Fruit fly (Drosophila melanogaster): Measurements from ENCODE around the gene Drsl6.

Drsl6 gene

dm6 chr3L:3319223-3319643 is 17.0 kb downstream of the Drsl6 start, which contains the start of the genes PIG-C, CG12016 and Dpm2 (continued):
- TF ChIP-seq tx (GFP tag; optimal IDR thresholded peaks at IDR 0.05) (peak; percentile 70), CG13424 (tag; optimal IDR thresholded peaks at IDR 0.05) (peak; percentile 74), hkb (optimal IDR thresholded peaks at IDR 0.05) (no peak), hkb (GFP tag; IDR thresholded peaks at IDR 0.05) (no peak), Lpt (GFP tag; optimal IDR thresholded peaks at IDR 0.05) (no peak), kah (GFP tag; optimal IDR thresholded peaks at IDR 0.05) (peak; percentile 33), B-H1 (GFP tag; IDR thresholded peaks at IDR 0.05) (peak; percentile 38; the same call in 1 of the 3 replicates), CG7928 (GFP tag; optimal IDR thresholded peaks at IDR 0.05) (peak; percentile 38), CG12391 (tag; optimal IDR thresholded peaks at IDR 0.05) (peak; percentile 84), HLH3B (GFP tag; IDR thresholded peaks at IDR 0.05) (peak; percentile 58; the same call in 1 of the 2 replicates), Spps (tag; optimal IDR thresholded peaks at IDR 0.05) (no peak), ttk (GFP tag; IDR thresholded peaks at IDR 0.05) (peak; percentile 55; the same call in 1 of the 2 replicates), CG11696 (GFP tag; IDR thresholded peaks at IDR 0.05) (no peak), CG7745 (tag; optimal IDR thresholded peaks at IDR 0.05) (no peak), CG6813 (GFP tag; optimal IDR thresholded peaks at IDR 0.05) (no peak), psq (GFP tag; optimal IDR thresholded peaks at IDR 0.05) (peak; percentile 5), chn (GFP tag; optimal IDR thresholded peaks at IDR 0.05) (peak; percentile 77), CG6791 (GFP tag; IDR thresholded peaks at IDR 0.05; ENCODE audit: partially characterized antibody) (peak; percentile 95), schlank (tag; optimal IDR thresholded peaks at IDR 0.05) (peak; percentile 17), ems (GFP tag; optimal IDR thresholded peaks at IDR 0.05) (peak; percentile 52), CG2116 (GFP tag; optimal IDR thresholded peaks at IDR 0.05) (peak; percentile 82), Dp (GFP tag; optimal IDR thresholded peaks at IDR 0.05) (peak; percentile 54), dm (GFP tag; optimal IDR thresholded peaks at IDR 0.05) (peak; percentile 65), CG17361 (GFP tag; IDR thresholded peaks at IDR 0.05) (peak; percentile 79), peb (GFP tag; IDR thresholded peaks at IDR 0.05) (no peak), CG12104 (GFP tag; optimal IDR thresholded peaks at IDR 0.05) (peak; percentile 24), CG8359 (GFP tag; optimal IDR thresholded peaks at IDR 0.05; ENCODE audit: borderline replicate concordance) (no peak), CG34376 (GFP tag; optimal IDR thresholded peaks at IDR 0.05) (peak; percentile 53), bab2 (GFP tag; optimal IDR thresholded peaks at IDR 0.05) (peak; percentile 52), disco-r (GFP tag; optimal IDR thresholded peaks at IDR 0.05) (no peak), chif (GFP tag; optimal IDR thresholded peaks at IDR 0.05) (peak; percentile 64 to 68), eve (GFP tag; optimal IDR thresholded peaks at IDR 0.05) (no peak), jumu (GFP tag; optimal IDR thresholded peaks at IDR 0.05) (peak; percentile 65), Fer1 (GFP tag; optimal IDR thresholded peaks at IDR 0.05) (peak; percentile 56), Nf-YC (tag; optimal IDR thresholded peaks at IDR 0.05) (peak; percentile 70), NfI (GFP tag; optimal IDR thresholded peaks at IDR 0.05) (peak; percentile 72), CG34224 (GFP tag; IDR thresholded peaks at IDR 0.05; ENCODE audit: partially characterized antibody) (peak; percentile 94), CG6654 (GFP tag; optimal IDR thresholded peaks at IDR 0.05) (no peak), cato (GFP tag; optimal IDR thresholded peaks at IDR 0.05; ENCODE audit: borderline replicate concordance) (peak; percentile 67), stwl (tag; optimal IDR thresholded peaks at IDR 0.05) (peak; percentile 92), CG4424 (GFP tag; optimal IDR thresholded peaks at IDR 0.05) (peak; percentile 72), Dek (tag; optimal IDR thresholded peaks at IDR 0.05) (peak; percentile 49), CG4820 (GFP tag; optimal IDR thresholded peaks at IDR 0.05) (peak; percentile 64), org-1 (GFP tag; optimal IDR thresholded peaks at IDR 0.05) (no peak), amos (GFP tag; IDR thresholded peaks at IDR 0.05; ENCODE audit: partially characterized antibody) (peak; percentile 98), odd (GFP tag; optimal IDR thresholded peaks at IDR 0.05) (no peak), CG13287 (GFP tag; IDR thresholded peaks at IDR 0.05; ENCODE audit: partially characterized antibody) (peak; percentile 97), ssp (GFP tag; IDR thresholded peaks at IDR 0.05) (peak; percentile 67; the same call in 1 of the 2 replicates), CG42726 (GFP tag; IDR thresholded peaks at IDR 0.05; ENCODE audit: partially characterized antibody) (peak; percentile 95), Bteb2 (GFP tag; optimal IDR thresholded peaks at IDR 0.05) (peak; percentile 69), Ada2b (GFP tag; IDR thresholded peaks at IDR 0.05) (peak; percentile 43; the same call in 1 of the 2 replicates)

All from whole organism, embryonic.